Fruit fly (Drosophila melanogaster): ENCODE data around the gene Bre1.

Gene Bre1

DNA sequence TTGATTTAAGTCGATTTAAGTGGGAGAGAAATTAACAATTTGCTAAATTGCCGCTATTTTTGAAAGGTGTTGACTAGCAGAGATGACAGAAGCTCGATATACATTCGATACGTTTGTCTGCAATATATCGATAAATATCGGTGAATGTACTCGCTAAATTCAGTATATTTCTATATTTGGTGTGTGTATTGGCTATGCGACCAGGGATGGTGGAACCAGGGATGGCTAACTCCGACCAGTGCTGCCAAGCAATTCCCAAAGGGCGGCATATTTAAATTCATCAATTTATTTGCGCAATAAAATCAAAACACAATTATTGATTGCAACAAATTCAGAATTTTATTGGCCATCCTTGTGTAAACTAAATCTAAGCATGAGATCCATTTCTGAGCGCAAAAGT, 19.0 kb upstream of the Bre1 start, which contains the start of gene mad2 (continued):
- TF ChIP-seq oc (tag; optimal IDR thresholded peaks at IDR 0.05), result no peak
- TF ChIP-seq sna (GFP tag; IDR thresholded peaks at IDR 0.05; ENCODE audit: partially characterized antibody), result peak; percentile 53; the same call in 1 of the 2 replicates
- TF ChIP-seq CG4707 (GFP tag; optimal IDR thresholded peaks at IDR 0.05), result no peak
- peak; percentile 25 for TF ChIP-seq CG30403 (GFP tag; optimal IDR thresholded peaks at IDR 0.05)
- peak; percentile 19 for TF ChIP-seq mam (GFP tag; optimal IDR thresholded peaks at IDR 0.05)
- TF ChIP-seq D19B (GFP tag; optimal IDR thresholded peaks at IDR 0.05), result no peak
- TF ChIP-seq CG16813 (GFP tag; IDR thresholded peaks at IDR 0.05; ENCODE audit: partially characterized antibody), result peak; percentile 78
- TF ChIP-seq bsh (GFP tag; optimal IDR thresholded peaks at IDR 0.05), result no peak
- TF ChIP-seq dimm (GFP tag; IDR thresholded peaks at IDR 0.05), result no peak
- no peak for TF ChIP-seq odd (GFP tag; optimal IDR thresholded peaks at IDR 0.05)
- no peak for TF ChIP-seq CG31388 (GFP tag; optimal IDR thresholded peaks at IDR 0.05)
- peak; percentile 49 for TF ChIP-seq CG12391 (tag; optimal IDR thresholded peaks at IDR 0.05)
- TF ChIP-seq CG34422 (GFP tag; IDR thresholded peaks at IDR 0.05), result 0 out of 3 replicates have a peak, but pooled peaks have one; percentile 40
- no peak for TF ChIP-seq Meics (GFP tag; optimal IDR thresholded peaks at IDR 0.05)
- no peak for TF ChIP-seq esg (GFP tag; conservative IDR thresholded peaks at IDR 0.05)
- no peak for TF ChIP-seq CG17328 (GFP tag; IDR thresholded peaks at IDR 0.05)
- TF ChIP-seq chm (GFP tag; IDR thresholded peaks at IDR 0.05), result 0 out of 2 replicates have a peak, but pooled peaks have one; percentile 27
- no peak for TF ChIP-seq corto (GFP tag; optimal IDR thresholded peaks at IDR 0.05)
- TF ChIP-seq CG8290 (GFP tag; optimal IDR thresholded peaks at IDR 0.05), result no peak
- TF ChIP-seq CG8290 (tag; optimal IDR thresholded peaks at IDR 0.05), result peak in 1 of 2 experiments; percentile 92
- TF ChIP-seq wek (GFP tag; optimal IDR thresholded peaks at IDR 0.05), result no peak
- TF ChIP-seq Dek (tag; optimal IDR thresholded peaks at IDR 0.05), result peak; percentile 39
- TF ChIP-seq Bgb (GFP tag; IDR thresholded peaks at IDR 0.05; ENCODE audit: partially characterized antibody), result peak; percentile 71
- TF ChIP-seq btn (GFP tag; optimal IDR thresholded peaks at IDR 0.05), result no peak
- no peak for TF ChIP-seq CG4328 (GFP tag; optimal IDR thresholded peaks at IDR 0.05)
- TF ChIP-seq Dbx (GFP tag; IDR thresholded peaks at IDR 0.05), result peak; percentile 45; the same call in 1 of the 3 replicates
- no peak for TF ChIP-seq Gsc (GFP tag; IDR thresholded peaks at IDR 0.05)
- peak; percentile 9 to 28 for TF ChIP-seq chif (GFP tag; optimal IDR thresholded peaks at IDR 0.05)
- TF ChIP-seq CG1603 (tag; optimal IDR thresholded peaks at IDR 0.05), result peak; percentile 93
- no peak for TF ChIP-seq CG10959 (GFP tag; IDR thresholded peaks at IDR 0.05)
- peak; percentile 100 for TF ChIP-seq Dp (GFP tag; optimal IDR thresholded peaks at IDR 0.05)
- peak; percentile 38; the same call in 1 of the 3 replicates for TF ChIP-seq row (GFP tag; IDR thresholded peaks at IDR 0.05)
- TF ChIP-seq CG10543 (GFP tag; optimal IDR thresholded peaks at IDR 0.05), result no peak
- no peak for TF ChIP-seq CG17612 (GFP tag; IDR thresholded peaks at IDR 0.05)
- TF ChIP-seq en (GFP tag; optimal IDR thresholded peaks at IDR 0.05), result no peak
- TF ChIP-seq CG17829 (tag; optimal IDR thresholded peaks at IDR 0.05), result peak; percentile 25
- TF ChIP-seq CG6791 (GFP tag; IDR thresholded peaks at IDR 0.05; ENCODE audit: partially characterized antibody), result peak; percentile 74
- TF ChIP-seq hbn (GFP tag; IDR thresholded peaks at IDR 0.05; ENCODE audit: partially characterized antibody), result peak; percentile 55; the same call in 1 of the 2 replicates
- TF ChIP-seq Dip2 (GFP tag; IDR thresholded peaks at IDR 0.05), result no peak
- TF ChIP-seq Neu2 (GFP tag; optimal IDR thresholded peaks at IDR 0.05; ENCODE audit: borderline replicate concordance), result no peak
- TF ChIP-seq CG4360 (GFP tag; IDR thresholded peaks at IDR 0.05), result no peak
- no peak for TF ChIP-seq slbo (GFP tag; IDR thresholded peaks at IDR 0.05)
- 0 out of 2 replicates have a peak, but pooled peaks have one; percentile 11 for TF ChIP-seq ato (GFP tag; IDR thresholded peaks at IDR 0.05; ENCODE audit: partially characterized antibody)
- TF ChIP-seq CkIIα-i1 (GFP tag; IDR thresholded peaks at IDR 0.05), result no peak
- TF ChIP-seq amos (GFP tag; IDR thresholded peaks at IDR 0.05; ENCODE audit: partially characterized antibody), result peak; percentile 75
- peak; percentile 20 for TF ChIP-seq cad (GFP tag; optimal IDR thresholded peaks at IDR 0.05)
- TF ChIP-seq CG10267 (tag; optimal IDR thresholded peaks at IDR 0.05), result peak; percentile 58
- no peak for TF ChIP-seq CG4820 (GFP tag; optimal IDR thresholded peaks at IDR 0.05)
- peak in 1 of 3 experiments; percentile 67 for TF ChIP-seq Stat92E (GFP tag; optimal IDR thresholded peaks at IDR 0.05)
- TF ChIP-seq Awh (GFP tag; IDR thresholded peaks at IDR 0.05), result no peak

Measured in whole organism, embryonic.